Worm (Caenorhabditis elegans) whole organism, L1 larva: ENCODE measurements around the gene C56G2.4.
A peak's percentile ranks its signal among the peaks of the same experiment; 100 is the strongest.

ENCODE experiments used
- Y116A8C.19 ChIP-seq: sonication (generic microtip); optimal IDR thresholded peaks from 2 replicates; lab custom pipeline; 2016; ENCODE audit warnings: missing compliant biosample characterization, missing genetic modification characterization, borderline replicate concordance
- aha-1 ChIP-seq: fragments of 150-350 bp; optimal IDR thresholded peaks from 2 replicates; lab custom pipeline; 2014; ENCODE audit warnings: missing biosample characterization, missing genetic modification characterization
- aly-2 ChIP-seq: fragments of 150-350 bp; optimal IDR thresholded peaks from 2 replicates; lab custom pipeline; 2014; ENCODE audit warnings: missing biosample characterization, missing genetic modification characterization
- blmp-1 ChIP-seq: fragments of 150-350 bp; optimal IDR thresholded peaks from 2 replicates; lab custom pipeline; 2014; ENCODE audit warnings: missing biosample characterization, missing genetic modification characterization
- ceh-90 ChIP-seq: sonication (generic microtip); optimal IDR thresholded peaks from 2 replicates; lab custom pipeline; 2016; ENCODE audit warnings: missing genetic modification characterization, missing compliant biosample characterization
- dpl-1 ChIP-seq, 3 experiments: fragments of 150-350 bp in 2 of 3; sonication (generic microtip) in 1 of 3; optimal IDR thresholded peaks; 2 replicates each; lab custom pipeline; 2014 to 2017; ENCODE audit warnings: missing biosample characterization in 3 of 3, missing genetic modification characterization in 3 of 3, missing genetic modification reagents in 3 of 3
- efl-1 ChIP-seq, 4 experiments: fragments of 150-350 bp; optimal IDR thresholded peaks in 3 of 4; peaks in 1 of 4; 1 replicate in 1 of 4; 2 replicates in 3 of 4; lab custom pipeline; 2014; ENCODE audit warnings: missing biosample characterization in 2 of 4, missing genetic modification characterization in 2 of 4, missing genetic modification reagents in 2 of 4
- egl-27 ChIP-seq, 2 experiments: fragments of 150-350 bp in 1 of 2; sonication (generic microtip); optimal IDR thresholded peaks; 3 replicates each; lab custom pipeline; 2017 to 2018; ENCODE audit warnings: missing biosample characterization in 2 of 2, missing genetic modification characterization in 2 of 2, missing genetic modification reagents in 2 of 2
- elt-3 ChIP-seq, 6 experiments: fragments of 150-350 bp in 1 of 6; sonication (generic microtip); optimal IDR thresholded peaks; 2 replicates each; lab custom pipeline; 2017 to 2018; ENCODE audit warnings: missing biosample characterization in 6 of 6, missing genetic modification characterization in 6 of 6, inconsistent platforms in 1 of 6
- ets-5 ChIP-seq: fragments of 200-800 bp; sonication (Bioruptor generic); IDR thresholded peaks from 2 replicates; pipeline ENCODE4 v1.3.6; 2022; ENCODE audit warnings: missing genetic modification characterization, missing compliant biosample characterization
- fkh-10 ChIP-seq: sonication (generic microtip); optimal IDR thresholded peaks from 2 replicates; lab custom pipeline; 2017; ENCODE audit warnings: missing biosample characterization, missing genetic modification reagents, missing genetic modification characterization
- fos-1 ChIP-seq: fragments of 150-350 bp; optimal IDR thresholded peaks from 2 replicates; lab custom pipeline; 2014; ENCODE audit warnings: missing biosample characterization, missing genetic modification characterization
- grh-1 ChIP-seq: fragments of 200-800 bp; sonication (Bioruptor generic); IDR thresholded peaks from 2 replicates; pipeline ENCODE4 v1.3.6; 2022; ENCODE audit warnings: missing genetic modification reagents, missing genetic modification characterization, missing compliant biosample characterization
- lin-14 ChIP-seq: fragments of 200-800 bp; sonication (Bioruptor generic); optimal IDR thresholded peaks from 2 replicates; lab custom pipeline; 2018; ENCODE audit warnings: mild to moderate bottlenecking, missing genetic modification characterization, moderate library complexity, missing compliant biosample characterization
- lin-15B ChIP-seq: fragments of 150-350 bp; sonication (generic microtip); optimal IDR thresholded peaks from 3 replicates; lab custom pipeline; 2014; ENCODE audit warnings: missing biosample characterization, missing genetic modification characterization
- lin-35 ChIP-seq, 2 experiments: fragments of 150-350 bp; optimal IDR thresholded peaks; 2 replicates each; lab custom pipeline; 2014; ENCODE audit warnings: missing biosample characterization in 2 of 2, missing genetic modification characterization in 2 of 2, missing genetic modification reagents in 2 of 2
- lsy-2 ChIP-seq, 2 experiments: fragments of 150-350 bp; optimal IDR thresholded peaks; 2 replicates each; lab custom pipeline; 2014; ENCODE audit warnings: missing biosample characterization in 2 of 2, missing genetic modification characterization in 2 of 2
- mab-9 ChIP-seq: fragments of 200-800 bp; sonication (Bioruptor generic); IDR thresholded peaks from 2 replicates; pipeline ENCODE4 v1.3.6; 2022; ENCODE audit warnings: missing genetic modification reagents, missing genetic modification characterization, missing compliant biosample characterization
- mef-2 ChIP-seq: fragments of 150-350 bp; optimal IDR thresholded peaks from 2 replicates; lab custom pipeline; 2014; ENCODE audit warnings: missing biosample characterization, missing genetic modification characterization
- nhr-77 ChIP-seq: fragments of 150-350 bp; optimal IDR thresholded peaks from 2 replicates; lab custom pipeline; 2014; ENCODE audit warnings: missing biosample characterization, missing genetic modification characterization
- nhr-84 ChIP-seq: sonication (generic microtip); optimal IDR thresholded peaks from 2 replicates; lab custom pipeline; 2017; ENCODE audit warnings: missing biosample characterization, missing genetic modification characterization
- nhr-85 ChIP-seq: sonication (generic microtip); peaks from one replicate; lab custom pipeline; 2016; ENCODE audit warnings: missing genetic modification characterization, inconsistent platforms, missing compliant biosample characterization
- pag-3 ChIP-seq: sonication (generic microtip); optimal IDR thresholded peaks from 2 replicates; lab custom pipeline; 2017; ENCODE audit warnings: missing genetic modification characterization, mild to moderate bottlenecking, missing compliant biosample characterization, antibody characterized with exemption, borderline replicate concordance; ENCODE audit not compliant: insufficient read depth
- skn-1 ChIP-seq: fragments of 150-350 bp; optimal IDR thresholded peaks from 2 replicates; lab custom pipeline; 2014; ENCODE audit warnings: missing biosample characterization, missing genetic modification characterization
- snu-23 ChIP-seq: sonication (generic microtip); optimal IDR thresholded peaks from 2 replicates; lab custom pipeline; 2016; ENCODE audit warnings: missing genetic modification characterization, missing compliant biosample characterization
- sox-4 ChIP-seq: sonication (generic microtip); optimal IDR thresholded peaks from 2 replicates; lab custom pipeline; 2016; ENCODE audit warnings: missing genetic modification characterization, missing compliant biosample characterization
- sup-37 ChIP-seq: fragments of 200-800 bp; sonication (Bioruptor generic); optimal IDR thresholded peaks from 2 replicates; lab custom pipeline; 2018; ENCODE audit warnings: mild to moderate bottlenecking, missing genetic modification characterization, missing compliant biosample characterization
- unc-62 ChIP-seq: fragments of 150-350 bp; optimal IDR thresholded peaks from 2 replicates; lab custom pipeline; 2014; ENCODE audit warnings: missing biosample characterization, missing genetic modification reagents, missing genetic modification characterization
- unc-86 ChIP-seq: sonication (generic microtip); optimal IDR thresholded peaks from 2 replicates; lab custom pipeline; 2016; ENCODE audit warnings: missing genetic modification characterization, missing compliant biosample characterization
- unc-98 ChIP-seq: fragments of 200-800 bp; sonication (Bioruptor generic); IDR thresholded peaks from 2 replicates; pipeline ENCODE4 v1.3.6; 2022; ENCODE audit warnings: missing genetic modification characterization, missing compliant biosample characterization
- xbp-1 ChIP-seq: sonication (generic microtip); optimal IDR thresholded peaks from 2 replicates; lab custom pipeline; 2016; ENCODE audit warnings: missing genetic modification characterization, missing compliant biosample characterization

The C56G2.4 gene

DNA sequence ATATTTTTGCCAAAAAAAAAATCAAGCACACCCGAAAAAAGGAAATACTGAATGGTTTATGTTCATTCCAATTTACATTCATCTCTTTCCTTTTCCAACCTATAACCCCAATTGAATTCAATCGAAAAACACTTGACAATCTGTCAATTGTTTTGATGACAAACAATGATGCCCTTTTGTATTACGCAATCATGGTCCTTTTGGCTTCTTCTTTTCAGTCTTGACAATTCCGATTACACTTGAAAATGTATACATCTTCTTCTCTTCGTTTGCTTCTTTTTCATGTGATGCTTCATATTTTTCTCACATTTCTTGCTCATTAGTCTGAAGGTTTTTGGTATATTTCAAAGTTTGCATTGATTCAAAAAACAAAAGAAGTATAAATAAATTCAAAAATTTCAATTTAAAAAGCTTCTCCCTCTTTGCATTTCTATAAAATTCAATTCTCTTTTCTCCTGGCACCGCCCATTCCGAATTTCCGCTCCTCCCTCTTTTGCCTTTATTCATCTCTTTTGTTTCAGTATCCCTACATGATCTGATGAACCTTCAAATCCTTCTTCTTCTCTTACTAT is at the start of gene C56G2.4:
TSS of gene C56G2.4 (plus strand) at position 522 of the 572 bp plus-strand sequence.
- TF ChIP-seq skn-1, result no peak
- TF ChIP-seq ets-5 (GFP tag; lab: Robert Waterston, UW), result no peak
- TF ChIP-seq efl-1 (optimal IDR thresholded peaks at IDR 0.05; lab: Kevin White, UChicago), result no peak
- peak in 1 of 2 experiments; percentile 25 for TF ChIP-seq efl-1 (GFP tag; optimal IDR thresholded peaks at IDR 0.05 in 1 of 2; lab: Kevin White, UChicago)
- no peak for TF ChIP-seq mef-2
- no peak for TF ChIP-seq grh-1 (GFP tag; lab: Robert Waterston, UW)
- peak; percentile 4 for TF ChIP-seq lin-14 (GFP tag; lab: Kevin White, UChicago)
- no peak for TF ChIP-seq unc-98 (GFP tag; lab: Robert Waterston, UW)
- TF ChIP-seq snu-23 (GFP tag; lab: Kevin White, UChicago), result no peak
- no peak for TF ChIP-seq sox-4 (tag; lab: Kevin White, UChicago)
- peak; percentile 42 for TF ChIP-seq fkh-10 (GFP tag; lab: Kevin White, UChicago)

DNA sequence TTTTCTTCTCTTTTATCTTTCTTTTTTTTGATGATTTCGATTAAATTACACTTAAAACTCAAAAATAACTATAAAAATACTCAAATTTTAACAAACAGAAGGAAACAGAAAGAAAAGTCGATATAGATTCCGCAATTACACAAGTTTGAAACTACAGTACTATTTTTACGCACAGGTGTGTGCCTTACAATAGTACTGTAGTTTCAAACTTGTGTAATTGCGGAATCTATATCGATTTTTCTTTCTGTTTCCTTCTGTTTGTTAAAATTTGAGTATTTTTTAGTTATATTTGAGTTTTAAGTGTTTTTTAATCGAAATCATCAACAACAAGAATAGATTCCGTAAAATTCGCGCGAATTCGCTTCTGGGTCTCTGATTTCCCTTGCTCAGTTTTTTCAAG is 48.5 kb upstream of the C56G2.4 start:
- TF ChIP-seq ceh-90, result no peak
- no peak for TF ChIP-seq nhr-77
- no peak for TF ChIP-seq skn-1
- no peak for TF ChIP-seq efl-1 (optimal IDR thresholded peaks at IDR 0.05; lab: Kevin White, UChicago)
- TF ChIP-seq efl-1 (GFP tag; optimal IDR thresholded peaks at IDR 0.05 in 1 of 2; lab: Kevin White, UChicago), result peak in 1 of 2 experiments; percentile 46
- TF ChIP-seq aha-1 (tag; lab: Kevin White, UChicago), result no peak
- TF ChIP-seq unc-62 (GFP tag; lab: Kevin White, UChicago), result no peak
- TF ChIP-seq mab-9 (GFP tag; lab: Robert Waterston, UW), result no peak
- TF ChIP-seq Y116A8C.19, result no peak

DNA sequence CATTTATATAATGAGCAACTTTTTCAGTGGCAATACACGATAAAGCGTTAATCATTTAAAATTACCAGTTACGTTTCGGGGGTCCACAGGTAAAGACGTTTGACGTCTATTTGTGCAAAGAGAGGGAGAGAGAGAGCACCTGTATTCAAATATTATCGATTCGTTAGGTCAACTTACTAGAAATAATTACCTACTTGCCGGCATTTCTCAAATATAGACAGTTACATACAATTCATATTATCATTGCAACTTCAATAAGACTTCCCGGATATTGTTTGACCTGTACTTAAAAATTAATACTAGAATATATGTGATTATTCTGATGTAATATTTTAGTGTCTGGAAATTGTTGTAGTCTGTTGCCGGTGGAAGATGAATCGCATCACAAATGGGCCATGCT is 45.6 kb upstream of the C56G2.4 start, which contains the start of gene gadr-3:
TSS of gene gadr-3 (minus strand) at position 101 of the 400 bp plus-strand sequence.
- no peak for TF ChIP-seq nhr-84 (tag; lab: Kevin White, UChicago)
- no peak for TF ChIP-seq efl-1 (optimal IDR thresholded peaks at IDR 0.05; lab: Kevin White, UChicago)
- peak in 1 of 2 experiments; percentile 39 for TF ChIP-seq efl-1 (GFP tag; optimal IDR thresholded peaks at IDR 0.05 in 1 of 2; lab: Kevin White, UChicago)

DNA sequence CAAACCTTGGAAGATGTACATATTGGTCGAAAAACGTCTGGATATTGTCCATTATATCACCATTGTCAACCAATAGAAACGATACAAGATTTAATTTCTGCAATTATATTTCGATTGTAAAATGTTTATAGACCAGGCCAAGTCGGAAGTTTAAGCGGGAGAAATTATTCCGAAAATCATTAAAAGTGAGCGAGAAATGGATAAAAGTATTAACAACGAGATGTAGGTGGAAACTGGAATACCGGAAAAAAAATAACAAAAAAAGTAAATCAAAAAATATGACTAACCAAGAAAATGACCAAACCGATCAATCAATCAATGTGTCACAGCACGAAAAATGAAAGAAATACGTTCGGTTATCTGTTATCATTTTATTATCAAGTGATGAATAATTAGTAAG is 44.3 kb upstream of the C56G2.4 start, which contains the start of gene F47D12.6:
TSS of gene F47D12.6 (minus strand) at position 101 of the 400 bp plus-strand sequence.
- TF ChIP-seq pag-3 (tag; lab: Kevin White, UChicago) (no peak), fos-1 (tag; lab: Kevin White, UChicago) (no peak), elt-3 (tag; optimal IDR thresholded peaks at IDR 0.05; lab: Kevin White, UChicago) (peak in 1 of 6 experiments; percentile 53), aly-2 (tag; lab: Kevin White, UChicago) (no peak), efl-1 (optimal IDR thresholded peaks at IDR 0.05; lab: Kevin White, UChicago) (no peak), efl-1 (GFP tag; optimal IDR thresholded peaks at IDR 0.05 in 1 of 2; lab: Kevin White, UChicago) (no peak), mab-9 (GFP tag; lab: Robert Waterston, UW) (no peak), grh-1 (GFP tag; lab: Robert Waterston, UW) (no peak)

DNA sequence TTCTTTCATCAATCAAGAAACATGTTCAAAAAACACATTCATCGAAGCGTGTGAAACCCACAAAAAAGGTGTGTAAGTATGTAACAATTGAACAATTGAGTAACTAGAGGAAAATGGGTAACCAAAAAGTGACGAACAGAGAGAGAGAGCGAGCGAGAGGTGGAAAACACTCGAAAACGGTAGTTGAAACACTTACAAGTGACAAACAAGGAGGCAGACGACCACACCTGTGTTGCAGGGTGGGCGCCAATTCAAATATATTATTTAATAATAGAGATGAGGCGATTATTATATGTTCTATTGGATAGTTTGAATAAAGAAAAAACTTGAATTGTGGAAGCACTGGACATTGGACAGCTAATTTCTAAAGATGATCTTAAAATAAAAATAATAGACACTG is 42.2 kb upstream of the C56G2.4 start:
- peak; percentile 34 to 73 (median 46) for TF ChIP-seq dpl-1 (GFP tag; optimal IDR thresholded peaks at IDR 0.05; lab: Kevin White, UChicago)
- TF ChIP-seq xbp-1 (tag; lab: Kevin White, UChicago), result no peak
- TF ChIP-seq snu-23 (GFP tag; lab: Kevin White, UChicago), result peak; percentile 9
- TF ChIP-seq lin-15B, result peak; percentile 16
- peak in 1 of 2 experiments; percentile 9 for TF ChIP-seq lsy-2 (tag; optimal IDR thresholded peaks at IDR 0.05; lab: Kevin White, UChicago)
- TF ChIP-seq lin-35 (GFP tag; optimal IDR thresholded peaks at IDR 0.05; lab: Kevin White, UChicago), result peak; percentile 47 to 66
- TF ChIP-seq lin-14 (GFP tag; lab: Kevin White, UChicago), result peak; percentile 64
- TF ChIP-seq unc-86 (tag; lab: Kevin White, UChicago), result no peak
- peak; percentile 35 for TF ChIP-seq nhr-85
- peak in 1 of 2 experiments; percentile 50 for TF ChIP-seq efl-1 (optimal IDR thresholded peaks at IDR 0.05; lab: Kevin White, UChicago)
- TF ChIP-seq efl-1 (GFP tag; optimal IDR thresholded peaks at IDR 0.05 in 1 of 2; lab: Kevin White, UChicago), result peak; percentile 70 to 95
- no peak for TF ChIP-seq egl-27 (tag; optimal IDR thresholded peaks at IDR 0.05; lab: Kevin White, UChicago)
- no peak for TF ChIP-seq sup-37 (GFP tag; lab: Kevin White, UChicago)
- peak; percentile 10 for TF ChIP-seq blmp-1 (tag; lab: Kevin White, UChicago)
